Fruit fly (Drosophila melanogaster) whole organism, wandering third instar larva: ENCODE measurements around the gene CG12009.

Source experiments
- CG32264 ChIP-seq: fragments of 200-800 bp; sonication (Bioruptor generic); optimal IDR thresholded peaks from 2 replicates; lab custom pipeline; 2016; ENCODE audit warnings: missing biosample characterization, missing genetic modification characterization

Gene CG12009

DNA sequence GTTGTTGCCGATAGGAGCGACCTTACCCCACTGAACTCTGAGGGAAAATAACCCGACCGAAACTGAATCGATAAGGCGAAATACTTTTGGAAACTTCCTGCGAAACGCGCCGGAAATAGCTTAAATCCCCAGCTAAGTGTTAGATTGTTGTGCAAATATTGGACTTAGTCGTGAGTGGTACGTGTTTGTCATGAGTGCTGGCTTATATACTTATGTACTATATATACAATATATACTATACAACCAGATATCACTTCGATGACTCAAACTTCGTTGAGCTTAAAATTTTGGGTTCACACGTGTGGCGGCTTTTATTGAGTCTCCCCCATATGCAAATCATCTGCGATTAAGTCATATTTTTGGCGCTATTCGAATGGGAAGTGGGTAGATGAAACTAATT is 55.0 kb downstream of the CG12009 start:
- no peak for TF ChIP-seq CG32264 (GFP tag; lab: Kevin White, UChicago)
